Fruit fly (Drosophila melanogaster) whole organism, embryonic: Measurements from ENCODE around the gene CG5892.

Source experiments
- Atf-2 ChIP-seq: fragments of 200-800 bp; sonication (Bioruptor generic); optimal IDR thresholded peaks from 2 replicates; lab custom pipeline; 2016; ENCODE audit warnings: missing biosample characterization, missing genetic modification characterization
- Atf6 ChIP-seq: fragments of 200-800 bp; sonication (Bioruptor generic); IDR thresholded peaks from 2 replicates; pipeline ENCODE4 v1.3.6; 2022; ENCODE audit warnings: missing biosample characterization, missing genetic modification characterization
- Bdp1 ChIP-seq: fragments of 200-800 bp; sonication (Bioruptor generic); optimal IDR thresholded peaks from 3 replicates; lab custom pipeline; 2016; ENCODE audit warnings: missing biosample characterization, missing genetic modification characterization
- CG10543 ChIP-seq: fragments of 200-800 bp; sonication (Bioruptor generic); optimal IDR thresholded peaks from 3 replicates; lab custom pipeline; 2017; ENCODE audit warnings: missing biosample characterization, mild to moderate bottlenecking, missing genetic modification characterization, moderate library complexity
- CG10959 ChIP-seq: fragments of 200-800 bp; sonication (Bioruptor generic); IDR thresholded peaks from 2 replicates; pipeline ENCODE4 v1.3.6; 2022; ENCODE audit warnings: missing biosample characterization, missing genetic modification characterization
- CG11093 ChIP-seq: fragments of 200-800 bp; sonication (Bioruptor generic); IDR thresholded peaks from 3 replicates; pipeline ENCODE4 v1.3.6; 2022; ENCODE audit warnings: missing biosample characterization, missing genetic modification characterization
- CG14860 ChIP-seq: fragments of 200-800 bp; sonication (Bioruptor generic); IDR thresholded peaks from 3 replicates; pipeline ENCODE4 v1.3.6; 2022; ENCODE audit warnings: missing biosample characterization, missing genetic modification characterization; ENCODE audit not compliant: partially characterized antibody
- CG1529 ChIP-seq: fragments of 200-800 bp; sonication (Bioruptor generic); optimal IDR thresholded peaks from 3 replicates; lab custom pipeline; 2018; ENCODE audit warnings: missing biosample characterization, missing genetic modification characterization
- CG15696 ChIP-seq: fragments of 200-800 bp; sonication (Bioruptor generic); optimal IDR thresholded peaks from 2 replicates; lab custom pipeline; 2019; ENCODE audit warnings: missing biosample characterization, mild to moderate bottlenecking, missing genetic modification characterization, moderate library complexity
- CG16813 ChIP-seq: fragments of 200-800 bp; sonication (Bioruptor generic); IDR thresholded peaks from 3 replicates; pipeline ENCODE4 v1.3.6; 2022; ENCODE audit warnings: missing biosample characterization, missing genetic modification characterization; ENCODE audit not compliant: partially characterized antibody
- CG2120 ChIP-seq: fragments of 200-800 bp; sonication (Bioruptor generic); optimal IDR thresholded peaks from 3 replicates; lab custom pipeline; 2016; ENCODE audit warnings: missing biosample characterization, missing genetic modification characterization
- CG3065 ChIP-seq: fragments of 200-800 bp; sonication (Bioruptor generic); optimal IDR thresholded peaks from 2 replicates; lab custom pipeline; 2016; ENCODE audit warnings: missing biosample characterization, missing genetic modification characterization
- CG31224 ChIP-seq: fragments of 200-800 bp; sonication (Bioruptor generic); IDR thresholded peaks from 2 replicates; pipeline ENCODE4 v1.3.6; 2022; ENCODE audit warnings: missing biosample characterization, missing genetic modification characterization
- CG32532 ChIP-seq: fragments of 200-800 bp; sonication (Bioruptor generic); IDR thresholded peaks from 2 replicates; pipeline ENCODE4 v1.3.6; 2022; ENCODE audit warnings: missing biosample characterization, missing genetic modification characterization
- CG34422 ChIP-seq: fragments of 200-800 bp; sonication (Bioruptor generic); IDR thresholded peaks from 3 replicates; pipeline ENCODE4 v1.3.6; 2022; ENCODE audit warnings: missing biosample characterization, missing genetic modification characterization
- CG4282 ChIP-seq: fragments of 200-800 bp; sonication (Bioruptor generic); optimal IDR thresholded peaks from 2 replicates; lab custom pipeline; 2016; ENCODE audit warnings: missing biosample characterization, missing genetic modification characterization
- CG4360 ChIP-seq: fragments of 200-800 bp; sonication (Bioruptor generic); IDR thresholded peaks from 2 replicates; pipeline ENCODE4 v1.3.6; 2022; ENCODE audit warnings: missing biosample characterization, missing genetic modification characterization
- CG6654 ChIP-seq: fragments of 200-800 bp; sonication (Bioruptor generic); optimal IDR thresholded peaks from 2 replicates; lab custom pipeline; 2017; ENCODE audit warnings: missing biosample characterization, mild to moderate bottlenecking, missing genetic modification characterization
- CG8765 ChIP-seq: fragments of 200-800 bp; sonication (Bioruptor generic); IDR thresholded peaks from 2 replicates; pipeline ENCODE4 v1.3.6; 2022; ENCODE audit warnings: missing biosample characterization, missing genetic modification characterization
- CG9932 ChIP-seq: fragments of 200-800 bp; sonication (Bioruptor generic); IDR thresholded peaks from 2 replicates; pipeline ENCODE4 v1.3.6; 2022; ENCODE audit warnings: missing biosample characterization, missing genetic modification characterization
- Chrac-16 ChIP-seq: fragments of 200-800 bp; sonication (Bioruptor generic); optimal IDR thresholded peaks from 3 replicates; lab custom pipeline; 2016; ENCODE audit warnings: missing biosample characterization, missing genetic modification characterization
- Dp ChIP-seq: fragments of 200-800 bp; sonication (Bioruptor generic); optimal IDR thresholded peaks from 2 replicates; lab custom pipeline; 2018; ENCODE audit warnings: missing biosample characterization, mild to moderate bottlenecking, missing genetic modification characterization, moderate library complexity
- Fer1 ChIP-seq: fragments of 200-800 bp; sonication (Bioruptor generic); optimal IDR thresholded peaks from 2 replicates; lab custom pipeline; 2017; ENCODE audit warnings: missing biosample characterization, mild to moderate bottlenecking, missing genetic modification characterization
- H2.0 ChIP-seq: fragments of 200-800 bp; sonication (Bioruptor generic); IDR thresholded peaks from 2 replicates; pipeline ENCODE4 v1.3.6; 2022; ENCODE audit warnings: missing biosample characterization, missing genetic modification characterization
- Hand ChIP-seq: fragments of 200-800 bp; sonication (Bioruptor generic); optimal IDR thresholded peaks from 2 replicates; lab custom pipeline; 2017; ENCODE audit warnings: mild to moderate bottlenecking, missing biosample characterization, missing genetic modification reagents, missing genetic modification characterization
- Lpt ChIP-seq: fragments of >200 bp; optimal IDR thresholded peaks from 2 replicates; lab custom pipeline; 2018; ENCODE audit warnings: missing biosample characterization, missing genetic modification characterization
- Side ChIP-seq: fragments of 200-800 bp; sonication (Bioruptor generic); optimal IDR thresholded peaks from 2 replicates; lab custom pipeline; 2016; ENCODE audit warnings: missing biosample characterization, missing genetic modification characterization
- Ssrp ChIP-seq: fragments of 200-800 bp; sonication (Bioruptor generic); optimal IDR thresholded peaks from 2 replicates; lab custom pipeline; 2018; ENCODE audit warnings: missing biosample characterization, mild to moderate bottlenecking, missing genetic modification characterization, moderate library complexity
- Trl ChIP-seq, 3 experiments: fragments of >200 bp in 2 of 3; fragments of 200-800 bp in 1 of 3; sonication (Bioruptor generic) in 1 of 3; optimal IDR thresholded peaks; 2 replicates in 1 of 3; 3 replicates in 2 of 3; lab custom pipeline; 2016 to 2017; ENCODE audit warnings: missing biosample characterization in 1 of 3, missing genetic modification characterization in 1 of 3
- Usf ChIP-seq: fragments of 200-800 bp; sonication (Bioruptor generic); optimal IDR thresholded peaks from 2 replicates; lab custom pipeline; 2017; ENCODE audit warnings: missing genotype, missing biosample characterization, missing genetic modification characterization
- br ChIP-seq: fragments of >200 bp; optimal IDR thresholded peaks from 2 replicates; lab custom pipeline; 2017
- corto ChIP-seq: fragments of 200-800 bp; sonication (Bioruptor generic); optimal IDR thresholded peaks from 2 replicates; lab custom pipeline; 2016; ENCODE audit warnings: missing biosample characterization, mild to moderate bottlenecking, missing genetic modification characterization, moderate library complexity
- danr ChIP-seq: fragments of 200-800 bp; sonication (Bioruptor generic); IDR thresholded peaks from 2 replicates; pipeline ENCODE4 v1.3.6; 2022; ENCODE audit warnings: missing biosample characterization, missing genetic modification characterization
- eve ChIP-seq, 2 experiments: fragments of >200 bp; optimal IDR thresholded peaks; 2 replicates each; lab custom pipeline; 2017; ENCODE audit warnings: missing biosample characterization in 2 of 2, missing genetic modification characterization in 2 of 2
- hb ChIP-seq: fragments of 200-800 bp; sonication (Bioruptor generic); IDR thresholded peaks from 3 replicates; pipeline ENCODE4 v1.3.6; 2022; ENCODE audit warnings: missing biosample characterization, missing genetic modification characterization; ENCODE audit not compliant: partially characterized antibody
- inv ChIP-seq: fragments of 200-800 bp; sonication (Bioruptor generic); IDR thresholded peaks from 2 replicates; pipeline ENCODE4 v1.3.6; 2022; ENCODE audit warnings: missing biosample characterization, missing genetic modification characterization; ENCODE audit not compliant: partially characterized antibody
- kni ChIP-seq: fragments of 200-800 bp; sonication (Bioruptor generic); optimal IDR thresholded peaks from 3 replicates; lab custom pipeline; 2017; ENCODE audit warnings: mild to moderate bottlenecking, missing biosample characterization, missing genetic modification reagents, missing genetic modification characterization
- lbe ChIP-seq: fragments of 200-800 bp; sonication (Bioruptor generic); optimal IDR thresholded peaks from 2 replicates; lab custom pipeline; 2016; ENCODE audit warnings: missing biosample characterization, mild to moderate bottlenecking, missing genetic modification characterization
- pb ChIP-seq: fragments of 200-800 bp; sonication (Bioruptor generic); optimal IDR thresholded peaks from 3 replicates; lab custom pipeline; 2016; ENCODE audit warnings: missing biosample characterization, missing genetic modification characterization
- phol ChIP-seq: fragments of 200-800 bp; sonication (Bioruptor generic); optimal IDR thresholded peaks from 3 replicates; lab custom pipeline; 2018; ENCODE audit warnings: missing biosample characterization, mild to moderate bottlenecking, missing genetic modification characterization, moderate library complexity
- seq ChIP-seq: fragments of 200-800 bp; sonication (Bioruptor generic); IDR thresholded peaks from 2 replicates; pipeline ENCODE4 v1.3.6; 2022; ENCODE audit warnings: missing biosample characterization, missing genetic modification characterization
- sna ChIP-seq: fragments of 200-800 bp; sonication (Bioruptor generic); IDR thresholded peaks from 2 replicates; pipeline ENCODE4 v1.3.6; 2022; ENCODE audit warnings: missing biosample characterization, missing genetic modification characterization; ENCODE audit not compliant: partially characterized antibody
- so ChIP-seq: fragments of 200-800 bp; sonication (Bioruptor generic); IDR thresholded peaks from 3 replicates; pipeline ENCODE4 v1.3.6; 2022; ENCODE audit warnings: missing biosample characterization, missing genetic modification characterization
- stwl ChIP-seq: fragments of 200-800 bp; sonication (Bioruptor generic); optimal IDR thresholded peaks from 3 replicates; lab custom pipeline; 2018; ENCODE audit warnings: missing biosample characterization, mild to moderate bottlenecking, missing genetic modification characterization, moderate library complexity
- tap ChIP-seq: fragments of 200-800 bp; optimal IDR thresholded peaks from 3 replicates; lab custom pipeline; 2019; ENCODE audit warnings: missing biosample characterization, mild to moderate bottlenecking, missing genetic modification characterization, moderate library complexity
- tup ChIP-seq: fragments of 200-800 bp; sonication (Bioruptor generic); optimal IDR thresholded peaks from 2 replicates; lab custom pipeline; 2016; ENCODE audit warnings: missing biosample characterization, mild to moderate bottlenecking, missing genetic modification characterization, moderate library complexity
- unc-4 ChIP-seq: fragments of 200-800 bp; sonication (Bioruptor generic); IDR thresholded peaks from 2 replicates; pipeline ENCODE4 v1.3.6; 2022; ENCODE audit warnings: missing biosample characterization, missing genetic modification characterization; ENCODE audit not compliant: partially characterized antibody
- wdn ChIP-seq: fragments of 200-800 bp; sonication (Bioruptor generic); IDR thresholded peaks from 2 replicates; pipeline ENCODE4 v1.3.6; 2022; ENCODE audit warnings: missing biosample characterization, missing genetic modification characterization
- wor ChIP-seq: fragments of 200-800 bp; sonication (Bioruptor generic); IDR thresholded peaks from 2 replicates; pipeline ENCODE4 v1.3.6; 2022; ENCODE audit warnings: missing biosample characterization, missing genetic modification characterization
- zfh2 ChIP-seq: fragments of 200-800 bp; sonication (Bioruptor generic); optimal IDR thresholded peaks from 2 replicates; lab custom pipeline; 2016; ENCODE audit warnings: missing biosample characterization, missing genetic modification characterization

Gene CG5892

DNA sequence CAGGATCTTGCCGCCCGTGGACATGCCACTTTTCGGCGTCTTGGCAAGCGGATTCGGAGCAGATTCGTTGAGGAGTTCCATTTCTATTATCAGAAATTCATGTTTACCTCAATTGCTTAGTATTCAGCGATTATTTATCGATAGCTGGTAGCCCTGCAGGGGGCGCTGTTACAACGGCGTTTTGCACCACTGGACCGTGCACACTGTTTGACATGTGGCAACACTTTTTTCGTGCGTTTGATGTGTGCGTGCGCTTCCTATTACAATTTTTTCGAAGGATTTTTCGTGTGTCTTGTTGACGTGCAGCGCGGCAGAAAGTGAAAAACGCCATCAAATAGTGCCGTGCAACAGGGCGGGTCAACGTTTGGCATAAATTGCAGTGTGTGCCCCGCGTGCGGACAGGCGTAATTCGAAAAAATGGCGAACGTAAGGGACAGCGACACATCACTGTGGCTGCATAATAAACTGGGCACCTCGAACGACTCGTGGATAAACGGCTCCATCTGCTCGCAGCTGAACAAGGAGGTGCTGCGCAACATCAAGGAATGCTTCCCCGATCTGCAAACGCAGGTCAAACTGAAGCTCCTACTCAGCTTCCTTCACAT lies 18.9 kb upstream of the CG5892 start, which contains the start of the genes CG3337 and Nelf-A (continued):
- TF ChIP-seq kni (GFP tag; lab: Kevin White, UChicago), result no peak
- TF ChIP-seq eve (GFP tag; optimal IDR thresholded peaks at IDR 0.05; lab: Kevin White, UChicago), result no peak
- no peak for TF ChIP-seq br (lab: Kevin White, UChicago)
- TF ChIP-seq tup (GFP tag; lab: Kevin White, UChicago), result peak; percentile 23
- TF ChIP-seq CG16813 (GFP tag; lab: Robert Waterston, UW), result peak; percentile 83
- TF ChIP-seq Fer1 (GFP tag; lab: Kevin White, UChicago), result peak; percentile 15
- no peak for TF ChIP-seq seq (GFP tag; lab: Robert Waterston, UW)
- peak; percentile 59 for TF ChIP-seq Dp (GFP tag; lab: Kevin White, UChicago)
- peak; percentile 87 for TF ChIP-seq stwl (tag; lab: Kevin White, UChicago)
- TF ChIP-seq hb (GFP tag; lab: Robert Waterston, UW), result peak; percentile 78
- peak; percentile 83 for TF ChIP-seq zfh2 (GFP tag; lab: Kevin White, UChicago)
- no peak for TF ChIP-seq tap
- no peak for TF ChIP-seq corto (GFP tag; lab: Kevin White, UChicago)
- TF ChIP-seq Trl (optimal IDR thresholded peaks at IDR 0.05; lab: Kevin White, UChicago), result no peak
- peak; percentile 67 for TF ChIP-seq Trl (GFP tag; optimal IDR thresholded peaks at IDR 0.05; lab: Kevin White, UChicago)
- TF ChIP-seq unc-4 (GFP tag; lab: Robert Waterston, UW), result peak; percentile 82
- TF ChIP-seq so (GFP tag; lab: Robert Waterston, UW), result 0 out of 3 replicates have a peak, but pooled peaks have one; percentile 19
- no peak for TF ChIP-seq Ssrp (tag; lab: Kevin White, UChicago)
- TF ChIP-seq CG15696 (tag; lab: Kevin White, UChicago), result peak; percentile 14
- peak; percentile 68 for TF ChIP-seq Chrac-16 (GFP tag; lab: Kevin White, UChicago)
- peak; percentile 21 for TF ChIP-seq Usf (GFP tag; lab: Kevin White, UChicago)
- peak; percentile 66 for TF ChIP-seq H2.0
- TF ChIP-seq pb (GFP tag; lab: Kevin White, UChicago), result peak; percentile 66
- TF ChIP-seq CG8765 (GFP tag; lab: Robert Waterston, UW), result peak; percentile 41; the same call in 1 of the 2 replicates
- peak; percentile 82 for TF ChIP-seq CG4282
- peak; percentile 53 for TF ChIP-seq CG31224 (GFP tag; lab: Robert Waterston, UW)
- TF ChIP-seq Lpt, result no peak
- peak; percentile 79 for TF ChIP-seq CG10543 (GFP tag; lab: Kevin White, UChicago)
- peak; percentile 91 for TF ChIP-seq CG34422 (GFP tag; lab: Robert Waterston, UW)
- TF ChIP-seq CG32532 (GFP tag; lab: Robert Waterston, UW), result peak; percentile 79
- TF ChIP-seq phol, result peak; percentile 82
- TF ChIP-seq Side (GFP tag; lab: Kevin White, UChicago), result peak; percentile 56
- no peak for TF ChIP-seq wdn (GFP tag; lab: Robert Waterston, UW)
- peak; percentile 92 for TF ChIP-seq CG9932
- TF ChIP-seq sna (GFP tag; lab: Robert Waterston, UW), result 0 out of 2 replicates have a peak, but pooled peaks have one; percentile 29
- peak; percentile 86 for TF ChIP-seq CG2120 (GFP tag; lab: Kevin White, UChicago)
- no peak for TF ChIP-seq CG6654
- TF ChIP-seq Atf6 (GFP tag; lab: Robert Waterston, UW), result 0 out of 2 replicates have a peak, but pooled peaks have one; percentile 26
- TF ChIP-seq danr (GFP tag; lab: Robert Waterston, UW), result no peak
- no peak for TF ChIP-seq wor (GFP tag; lab: Robert Waterston, UW)
- TF ChIP-seq CG3065 (GFP tag; lab: Kevin White, UChicago), result no peak
- TF ChIP-seq lbe (GFP tag; lab: Kevin White, UChicago), result peak; percentile 13
- peak; percentile 45 for TF ChIP-seq Atf-2 (GFP tag; lab: Kevin White, UChicago)
- TF ChIP-seq CG10959 (GFP tag; lab: Robert Waterston, UW), result no peak
- TF ChIP-seq CG11093, result no peak
- TF ChIP-seq CG1529 (GFP tag; lab: Kevin White, UChicago), result no peak
- peak; percentile 80 for TF ChIP-seq inv
- TF ChIP-seq CG4360 (GFP tag; lab: Robert Waterston, UW), result no peak
- peak; percentile 74 for TF ChIP-seq Bdp1 (GFP tag; lab: Kevin White, UChicago)
- TF ChIP-seq Hand, result no peak
- peak; percentile 57 for TF ChIP-seq CG14860 (GFP tag; lab: Robert Waterston, UW)
